Fruit fly (Drosophila melanogaster): ENCODE results near the gene Myo61F.

The Myo61F gene

dm6 chr3L:1295693-1296092 lies 22.6 kb upstream of the Myo61F start, which contains the start of gene Rabex-5 (continued):
- TF ChIP-seq fd96Cb (tag; optimal IDR thresholded peaks at IDR 0.05) (no peak), CG33213 (GFP tag; optimal IDR thresholded peaks at IDR 0.05) (peak; percentile 93), aop (GFP tag; IDR thresholded peaks at IDR 0.05) (no peak), YL-1 (GFP tag; optimal IDR thresholded peaks at IDR 0.05) (peak; percentile 62), vfl (GFP tag; optimal IDR thresholded peaks at IDR 0.05) (peak; percentile 7), CG13624 (GFP tag; optimal IDR thresholded peaks at IDR 0.05) (peak; percentile 43), MTF-1 (GFP tag; optimal IDR thresholded peaks at IDR 0.05; ENCODE audit: borderline replicate concordance) (no peak), disco-r (GFP tag; optimal IDR thresholded peaks at IDR 0.05) (no peak), Dip2 (GFP tag; IDR thresholded peaks at IDR 0.05) (no peak)

- TF ChIP-seq CG30431 (GFP tag; optimal IDR thresholded peaks at IDR 0.05): no peak
- TF ChIP-seq CG32772 (GFP tag; IDR thresholded peaks at IDR 0.05): no peak
- peak; percentile 37; the same call in 1 of the 2 replicates for TF ChIP-seq ranshi (GFP tag; IDR thresholded peaks at IDR 0.05)
- no peak for TF ChIP-seq Pdp1 (GFP tag; optimal IDR thresholded peaks at IDR 0.05)
- TF ChIP-seq Drgx (GFP tag; IDR thresholded peaks at IDR 0.05): no peak
- peak; percentile 44; the same call in 1 of the 3 replicates for TF ChIP-seq vnd (GFP tag; IDR thresholded peaks at IDR 0.05; ENCODE audit: partially characterized antibody)
- 0 out of 2 replicates have a peak, but pooled peaks have one; percentile 17 for TF ChIP-seq CG11696 (GFP tag; IDR thresholded peaks at IDR 0.05)
- TF ChIP-seq sens-2 (GFP tag; IDR thresholded peaks at IDR 0.05): 0 out of 2 replicates have a peak, but pooled peaks have one; percentile 11
- peak; percentile 35 for TF ChIP-seq HLHmδ (GFP tag; optimal IDR thresholded peaks at IDR 0.05)
- no peak for TF ChIP-seq CG11504 (tag; optimal IDR thresholded peaks at IDR 0.05)
- TF ChIP-seq CG4282 (GFP tag; optimal IDR thresholded peaks at IDR 0.05): peak; percentile 28
- no peak for TF ChIP-seq ttk (GFP tag; IDR thresholded peaks at IDR 0.05)
- peak; percentile 40; the same call in 1 of the 2 replicates for TF ChIP-seq ro (GFP tag; IDR thresholded peaks at IDR 0.05)
- no peak for TF ChIP-seq nmo (GFP tag; optimal IDR thresholded peaks at IDR 0.05)
- TF ChIP-seq rib (GFP tag; IDR thresholded peaks at IDR 0.05): 0 out of 2 replicates have a peak, but pooled peaks have one; percentile 13
- peak; percentile 13 for TF ChIP-seq CG3281 (GFP tag; optimal IDR thresholded peaks at IDR 0.05)
- TF ChIP-seq CG14050 (GFP tag; IDR thresholded peaks at IDR 0.05): no peak
- TF ChIP-seq row (GFP tag; IDR thresholded peaks at IDR 0.05): peak; percentile 60
- no peak for TF ChIP-seq CG2129 (GFP tag; IDR thresholded peaks at IDR 0.05; ENCODE audit: partially characterized antibody)
- TF ChIP-seq Opbp (GFP tag; IDR thresholded peaks at IDR 0.05; ENCODE audit: partially characterized antibody): peak; percentile 52; the same call in 2 of the 3 replicates
- peak; percentile 73 for TF ChIP-seq Med (GFP tag)
- TF ChIP-seq CG7963 (GFP tag; IDR thresholded peaks at IDR 0.05; ENCODE audit: partially characterized antibody): no peak
- no peak for TF ChIP-seq Taf1 (GFP tag; IDR thresholded peaks at IDR 0.05)
- TF ChIP-seq gce (GFP tag; IDR thresholded peaks at IDR 0.05): no peak; the same call in 2 of the 3 replicates
- TF ChIP-seq pzg (GFP tag; optimal IDR thresholded peaks at IDR 0.05): peak; percentile 59
- TF ChIP-seq Dip2 (GFP tag; IDR thresholded peaks at IDR 0.05): no peak
- no peak for TF ChIP-seq CG10543 (GFP tag; optimal IDR thresholded peaks at IDR 0.05)
- TF ChIP-seq pros (GFP tag; optimal IDR thresholded peaks at IDR 0.05): no peak
- no peak for TF ChIP-seq ac (GFP tag; optimal IDR thresholded peaks at IDR 0.05)
- TF ChIP-seq CG31388 (GFP tag; optimal IDR thresholded peaks at IDR 0.05): no peak
- TF ChIP-seq CG1024 (GFP tag; IDR thresholded peaks at IDR 0.05): no peak
- no peak for TF ChIP-seq CG4820 (GFP tag; optimal IDR thresholded peaks at IDR 0.05)
- no peak for TF ChIP-seq Hsf (GFP tag; optimal IDR thresholded peaks at IDR 0.05)
- peak; percentile 17 for TF ChIP-seq CG12071 (GFP tag; optimal IDR thresholded peaks at IDR 0.05)
- TF ChIP-seq Sry-δ (GFP tag; optimal IDR thresholded peaks at IDR 0.05): peak; percentile 44
- no peak for TF ChIP-seq CG31365 (tag; optimal IDR thresholded peaks at IDR 0.05)
- TF ChIP-seq CG7357 (GFP tag; IDR thresholded peaks at IDR 0.05): peak; percentile 53; the same call in 2 of the 3 replicates
- peak; percentile 27; the same call in 1 of the 2 replicates for TF ChIP-seq amos (GFP tag; IDR thresholded peaks at IDR 0.05; ENCODE audit: partially characterized antibody)
- TF ChIP-seq da (GFP tag; optimal IDR thresholded peaks at IDR 0.05): no peak
- TF ChIP-seq CG15269 (tag; optimal IDR thresholded peaks at IDR 0.05): no peak
- no peak for TF ChIP-seq tna (GFP tag; IDR thresholded peaks at IDR 0.05; ENCODE audit: partially characterized antibody)
Measured at dm6 chr3L:1298509-1298908, 19.8 kb upstream of the Myo61F start, which contains the start of gene scf. Gene scf (plus strand): TSS chr3L:1298672.

Measured in whole organism, embryonic.